Fruit fly (Drosophila melanogaster) Kc167 (cell line): ENCODE results near the gene CG12998.

Experiments used
- Sin3A ChIP-seq: fragments of >200 bp; optimal IDR thresholded peaks from 2 replicates; lab custom pipeline; 2018; ENCODE audit warnings: missing external identifiers
- h ChIP-seq: fragments of >200 bp; optimal IDR thresholded peaks from 3 replicates; lab custom pipeline; 2018; ENCODE audit warnings: missing external identifiers
- insv ChIP-seq: fragments of >200 bp; optimal IDR thresholded peaks from 3 replicates; lab custom pipeline; 2018; ENCODE audit warnings: missing external identifiers
- ttk ChIP-seq: sonication (Bioruptor generic); optimal IDR thresholded peaks from 2 replicates; lab custom pipeline; 2017; ENCODE audit warnings: missing external identifiers

- TF ChIP-seq ttk (lab: Kevin White, UChicago) (no peak), h (no peak), insv (lab: Kevin White, UChicago) (no peak), Sin3A (no peak)
Measured at dm6 chrX:17237421-17237820, 19.0 kb downstream of the CG12998 start.
